Fruit fly (Drosophila melanogaster): ENCODE measurements around the gene CG12971.
A peak's percentile ranks its signal among the peaks of the same experiment; 100 is the strongest.

Gene CG12971

DNA sequence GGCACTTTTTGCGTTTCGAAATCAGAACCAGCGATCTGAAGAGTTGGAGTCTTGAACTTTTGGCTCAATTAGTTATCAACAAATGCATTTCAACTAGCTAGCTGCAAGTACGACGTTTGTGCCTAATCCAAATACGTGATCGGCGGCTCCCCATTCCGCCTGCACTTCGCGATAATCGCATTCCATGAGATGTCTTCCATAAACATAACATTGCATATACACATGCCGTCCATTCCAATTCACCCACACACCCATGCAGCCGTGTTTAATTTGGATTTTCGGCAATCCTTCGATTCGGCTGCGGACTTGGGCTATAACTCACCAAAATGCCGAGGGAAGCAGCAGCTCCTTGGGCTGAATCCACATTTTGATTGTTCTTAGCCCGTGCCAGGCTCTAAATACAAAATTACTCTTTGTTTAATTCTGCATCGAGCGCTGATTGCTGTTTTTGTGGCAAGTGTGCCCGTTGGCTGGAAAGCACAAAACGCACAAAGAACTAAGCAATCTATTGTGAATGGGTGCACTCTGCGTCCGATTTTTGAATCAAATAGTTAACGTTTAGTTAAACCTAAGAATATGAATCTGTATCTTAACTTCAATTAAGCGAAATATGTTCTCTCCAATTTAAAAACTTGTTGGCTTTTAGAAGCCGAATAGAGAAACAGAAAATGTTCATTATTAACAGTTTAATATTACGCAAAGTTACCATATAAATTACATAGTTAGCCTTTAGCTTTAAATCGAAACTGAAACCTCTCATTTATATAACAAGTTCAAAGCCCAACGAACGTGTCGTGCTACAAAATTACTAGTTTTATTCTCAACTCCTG lies 12.8 kb downstream of the CG12971 start, which contains the start of the genes Tbc1d8-9 and CG32436 (continued):
- TF ChIP-seq ftz-f1 (GFP tag; optimal IDR thresholded peaks at IDR 0.05) (no peak), CHES-1-like (GFP tag; optimal IDR thresholded peaks at IDR 0.05) (peak; percentile 47), HLH54F (GFP tag; optimal IDR thresholded peaks at IDR 0.05) (no peak), Antp (GFP tag; optimal IDR thresholded peaks at IDR 0.05) (no peak), ATbp (GFP tag; optimal IDR thresholded peaks at IDR 0.05) (no peak), Dll (GFP tag; IDR thresholded peaks at IDR 0.05; ENCODE audit: partially characterized antibody) (peak; percentile 38; the same call in 1 of the 4 replicates), CG10267 (tag; optimal IDR thresholded peaks at IDR 0.05) (peak; percentile 24), az2 (GFP tag; optimal IDR thresholded peaks at IDR 0.05) (no peak), jigr1 (GFP tag; IDR thresholded peaks at IDR 0.05) (no peak), gce (GFP tag; IDR thresholded peaks at IDR 0.05) (no peak), CG32767 (GFP tag; IDR thresholded peaks at IDR 0.05) (peak; percentile 73), CG7786 (GFP tag; optimal IDR thresholded peaks at IDR 0.05) (no peak), vnd (GFP tag; IDR thresholded peaks at IDR 0.05; ENCODE audit: partially characterized antibody) (no peak), HLHmδ (GFP tag; optimal IDR thresholded peaks at IDR 0.05) (no peak), CG31224 (GFP tag; IDR thresholded peaks at IDR 0.05) (no peak), CG6175 (GFP tag; IDR thresholded peaks at IDR 0.05) (no peak), Aef1 (GFP tag; IDR thresholded peaks at IDR 0.05) (peak; percentile 69; the same call in 2 of the 3 replicates), fd3F (GFP tag; optimal IDR thresholded peaks at IDR 0.05) (no peak), crol (GFP tag; IDR thresholded peaks at IDR 0.05) (no peak), CG30431 (GFP tag; optimal IDR thresholded peaks at IDR 0.05) (no peak), chinmo (GFP tag; IDR thresholded peaks at IDR 0.05; ENCODE audit: partially characterized antibody) (0 out of 4 replicates have a peak, but pooled peaks have one; percentile 75), amos (GFP tag; IDR thresholded peaks at IDR 0.05; ENCODE audit: partially characterized antibody) (peak; percentile 28; the same call in 1 of the 2 replicates), Ssrp (tag; optimal IDR thresholded peaks at IDR 0.05) (no peak), luna (GFP tag; optimal IDR thresholded peaks at IDR 0.05) (no peak), CG6854 (GFP tag; optimal IDR thresholded peaks at IDR 0.05) (no peak), CrebB (tag; optimal IDR thresholded peaks at IDR 0.05) (no peak), Ada2b (GFP tag; IDR thresholded peaks at IDR 0.05) (no peak), MESR4 (GFP tag; optimal IDR thresholded peaks at IDR 0.05) (peak; percentile 90), CG17328 (GFP tag; IDR thresholded peaks at IDR 0.05) (no peak), CG3838 (GFP tag; optimal IDR thresholded peaks at IDR 0.05) (no peak), CG6654 (GFP tag; optimal IDR thresholded peaks at IDR 0.05) (no peak), grn (GFP tag; optimal IDR thresholded peaks at IDR 0.05) (no peak), psq (GFP tag; optimal IDR thresholded peaks at IDR 0.05) (no peak), hbn (GFP tag; IDR thresholded peaks at IDR 0.05; ENCODE audit: partially characterized antibody) (0 out of 2 replicates have a peak, but pooled peaks have one; percentile 15), YL-1 (GFP tag; optimal IDR thresholded peaks at IDR 0.05) (peak; percentile 37), CG1603 (tag; optimal IDR thresholded peaks at IDR 0.05) (peak; percentile 60), sens-2 (GFP tag; IDR thresholded peaks at IDR 0.05) (no peak), Hmr (GFP tag; optimal IDR thresholded peaks at IDR 0.05) (no peak), al (GFP tag; IDR thresholded peaks at IDR 0.05) (no peak), CG9797 (GFP tag; optimal IDR thresholded peaks at IDR 0.05) (peak; percentile 77), CG17385 (GFP tag; optimal IDR thresholded peaks at IDR 0.05) (no peak), Jarid2 (GFP tag; optimal IDR thresholded peaks at IDR 0.05) (no peak), CG17186 (GFP tag; optimal IDR thresholded peaks at IDR 0.05) (peak; percentile 95), otp (GFP tag; IDR thresholded peaks at IDR 0.05) (no peak), Dek (tag; optimal IDR thresholded peaks at IDR 0.05) (no peak), CG14710 (tag; optimal IDR thresholded peaks at IDR 0.05) (peak; percentile 35)
